Fruit fly (Drosophila melanogaster): Measurements from ENCODE around the gene CG32679.

CG32679 gene

dm6 chrX:10367372-10367771 is at the start of gene CG32679:
Gene CG32679 (minus strand): TSS chrX:10367472.
- no peak for TF ChIP-seq noc (tag; optimal IDR thresholded peaks at IDR 0.05)

DNA sequence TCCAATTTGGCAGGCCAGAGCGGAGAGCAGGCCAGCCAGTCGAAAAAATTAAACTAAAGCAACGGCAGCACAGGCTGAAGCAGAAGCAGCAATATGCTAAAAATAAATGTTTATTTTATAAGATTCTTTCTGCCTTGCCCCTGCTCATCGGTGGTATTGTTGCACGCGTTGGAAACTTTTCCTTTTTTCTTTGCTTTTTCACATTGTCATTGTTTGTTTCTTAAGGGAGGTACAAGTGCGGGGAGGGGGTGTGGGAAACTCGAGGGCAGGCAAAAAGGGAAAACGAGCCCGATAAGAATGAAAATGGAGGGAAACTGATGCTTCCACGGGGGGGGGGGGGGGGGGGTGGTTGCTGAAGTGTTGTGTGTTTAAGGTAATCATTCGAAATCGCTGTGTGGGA is 31.7 kb upstream of the CG32679 start:
- no peak for TF ChIP-seq noc (tag; optimal IDR thresholded peaks at IDR 0.05)

dm6 chrX:10397514-10398133 is 30.4 kb upstream of the CG32679 start:
- peak; percentile 53 for TF ChIP-seq noc (tag; optimal IDR thresholded peaks at IDR 0.05)

DNA sequence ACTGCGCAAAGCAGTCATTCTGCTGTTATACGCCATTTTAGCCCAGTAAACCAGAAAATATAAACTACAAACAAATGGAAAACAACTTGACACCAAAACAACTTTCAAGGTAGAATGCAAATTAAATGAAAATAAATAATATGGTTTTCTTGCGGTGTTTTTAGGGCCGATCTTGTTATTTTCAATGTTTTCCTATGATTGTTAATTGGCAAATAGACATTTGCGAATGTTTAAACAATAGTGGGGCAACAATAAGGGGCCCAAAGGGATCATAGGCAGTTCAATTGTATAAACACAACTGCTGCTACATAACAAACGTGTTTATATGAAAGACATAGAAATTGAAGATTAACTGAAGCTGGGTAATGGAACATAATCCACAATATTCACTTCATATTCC is 29.6 kb upstream of the CG32679 start:
- no peak for TF ChIP-seq noc (tag; optimal IDR thresholded peaks at IDR 0.05)

dm6 chrX:10387672-10388071 is 20.4 kb upstream of the CG32679 start:
- peak; percentile 44 for TF ChIP-seq noc (tag; optimal IDR thresholded peaks at IDR 0.05)

- peak; percentile 17 for TF ChIP-seq noc (tag; optimal IDR thresholded peaks at IDR 0.05)
Measured at dm6 chrX:10386810-10387340, 19.6 kb upstream of the CG32679 start.

dm6 chrX:10386183-10386582 is 18.9 kb upstream of the CG32679 start:
- no peak for TF ChIP-seq noc (tag; optimal IDR thresholded peaks at IDR 0.05)

DNA sequence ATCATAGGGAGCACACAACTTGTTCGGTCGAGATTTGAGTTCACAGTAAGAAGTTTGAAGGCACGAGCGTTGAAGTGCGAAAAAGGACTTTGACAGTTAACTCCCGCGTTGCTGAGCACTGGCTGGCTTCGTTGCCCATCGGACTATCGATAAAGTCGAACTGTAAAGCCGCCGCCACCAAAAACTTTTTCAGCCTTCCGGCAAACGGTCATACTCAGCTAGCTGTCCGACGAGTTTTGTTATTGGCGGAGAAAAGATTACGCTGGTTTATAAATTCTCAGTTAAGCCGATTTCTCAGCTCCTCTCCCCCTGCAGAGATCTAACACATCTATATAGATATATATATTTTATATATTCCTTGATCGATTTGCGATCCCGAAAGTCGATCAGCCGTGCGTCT is 18.5 kb upstream of the CG32679 start, which contains the start of the genes Psf3 and flw:
Gene Psf3, minus strand, starts transcription at position 105 of the 400 bp plus-strand sequence.
Gene flw, plus strand, starts transcription at position 204 of the 400 bp plus-strand sequence.
- TF ChIP-seq noc (tag; optimal IDR thresholded peaks at IDR 0.05) = no peak

- no peak for TF ChIP-seq noc (tag; optimal IDR thresholded peaks at IDR 0.05)
Measured at dm6 chrX:10384947-10385346, 17.7 kb upstream of the CG32679 start.

DNA sequence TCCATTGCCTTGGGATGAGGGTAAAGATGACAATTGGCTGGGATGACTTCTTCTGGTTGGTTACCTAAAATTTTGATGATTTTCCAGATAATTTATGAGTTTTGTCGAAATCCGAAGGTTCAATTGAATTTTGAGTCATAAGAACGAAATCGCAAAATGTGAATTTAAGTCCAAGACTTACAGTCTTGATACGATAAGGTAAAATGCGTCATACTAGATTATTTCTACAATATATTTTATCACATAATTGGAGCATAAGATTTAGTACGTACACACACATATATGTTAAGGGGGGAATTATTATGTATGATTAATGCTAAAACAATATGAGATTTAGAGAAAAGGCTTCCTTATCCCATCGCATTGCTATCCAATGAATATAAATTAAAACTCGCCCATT is 14.0 kb upstream of the CG32679 start, which contains the start of gene CG32681:
Gene CG32681, minus strand, starts transcription at position 101 of the 400 bp plus-strand sequence.
- TF ChIP-seq noc (tag; optimal IDR thresholded peaks at IDR 0.05) = no peak

- TF ChIP-seq noc (tag; optimal IDR thresholded peaks at IDR 0.05) = no peak
Measured at dm6 chrX:10375216-10375615, 7.9 kb upstream of the CG32679 start, which contains the start of the genes CG32686 and CG2898. Gene CG32686 (minus strand): TSS chrX:10375316. Gene CG2898 (plus strand): TSS chrX:10375374.

dm6 chrX:10370201-10371038 is 3.1 kb upstream of the CG32679 start:
- peak; percentile 25 for TF ChIP-seq noc (tag; optimal IDR thresholded peaks at IDR 0.05)

DNA sequence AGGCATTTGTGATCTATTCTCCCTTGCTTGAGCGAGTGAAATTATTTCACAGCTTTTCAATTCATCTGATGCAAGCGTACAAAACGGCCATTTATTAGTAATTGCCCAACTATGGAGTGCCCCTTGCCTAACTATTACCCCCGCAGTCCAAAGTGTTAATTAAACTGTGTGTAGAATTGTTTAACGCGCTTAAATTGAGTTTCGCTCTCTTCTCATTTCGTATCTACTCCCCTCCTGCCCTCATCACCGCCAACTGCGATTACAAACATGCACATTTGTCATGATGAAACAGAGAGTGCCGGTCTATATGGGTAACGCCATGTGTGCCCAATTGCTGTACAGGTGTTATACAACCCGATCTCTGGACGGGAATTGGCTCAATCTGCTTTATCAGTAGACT is 2.5 kb upstream of the CG32679 start:
- TF ChIP-seq noc (tag; optimal IDR thresholded peaks at IDR 0.05) = no peak

- no peak for TF ChIP-seq noc (tag; optimal IDR thresholded peaks at IDR 0.05)
Measured at dm6 chrX:10369315-10369714, 2.0 kb upstream of the CG32679 start.

DNA sequence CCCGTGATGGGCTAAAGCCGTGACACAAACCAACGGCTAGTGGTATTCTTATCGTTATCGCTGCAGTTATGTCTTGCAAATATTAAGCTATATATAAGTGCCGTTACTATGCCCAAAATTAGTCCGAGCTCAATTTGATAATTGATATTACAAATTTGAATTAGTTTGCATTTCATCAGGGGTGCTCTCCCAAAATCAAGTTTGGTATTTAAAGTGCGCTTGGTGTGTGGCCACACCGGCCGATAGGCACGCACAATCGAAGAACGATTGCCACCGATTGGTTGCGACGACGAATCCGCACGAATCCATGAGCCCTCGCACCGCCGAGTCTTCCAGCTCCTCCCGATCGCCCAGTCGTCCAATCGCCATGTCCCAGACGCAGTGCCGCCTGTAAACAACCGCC is 530 bp upstream of the CG32679 start, which contains the start of gene CG17841:
Gene CG17841, plus strand, starts transcription at position 252 of the 403 bp plus-strand sequence.
- TF ChIP-seq noc (tag; optimal IDR thresholded peaks at IDR 0.05) = no peak

DNA sequence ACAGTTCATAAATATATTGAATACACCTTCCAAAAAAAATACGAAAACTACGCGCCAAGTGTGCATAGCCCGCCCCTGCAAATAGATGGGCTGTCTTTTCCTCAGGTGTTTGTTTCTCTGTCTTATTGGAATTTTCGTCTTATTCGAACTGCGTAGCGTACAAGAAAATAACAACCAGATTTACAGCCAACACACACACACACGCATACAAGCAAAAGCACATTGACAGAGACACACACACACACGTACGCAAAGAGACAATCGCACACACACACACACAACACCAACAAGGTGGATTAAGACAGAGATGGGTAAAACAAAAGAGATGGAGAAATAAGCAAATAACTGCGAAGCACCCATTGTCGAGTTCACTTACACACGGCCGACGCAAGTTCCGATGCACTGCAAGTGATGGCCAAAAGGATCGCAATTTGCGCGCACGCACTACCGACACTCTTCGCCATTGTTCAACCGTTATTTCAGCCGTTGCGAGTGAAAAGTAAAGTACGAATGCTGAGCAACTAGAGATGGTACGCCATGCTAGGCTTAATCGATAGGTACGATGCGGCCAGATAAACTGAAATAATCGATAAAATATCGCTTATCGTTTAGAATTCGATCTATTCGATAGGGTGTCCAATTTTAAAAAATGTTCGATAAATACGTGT is 1.4 kb downstream of the CG32679 start:
- TF ChIP-seq noc (tag; optimal IDR thresholded peaks at IDR 0.05) = peak; percentile 46

Data from whole organism, larva.